Fruit fly (Drosophila melanogaster): Measurements from ENCODE around the gene Nufip.

Gene Nufip

DNA sequence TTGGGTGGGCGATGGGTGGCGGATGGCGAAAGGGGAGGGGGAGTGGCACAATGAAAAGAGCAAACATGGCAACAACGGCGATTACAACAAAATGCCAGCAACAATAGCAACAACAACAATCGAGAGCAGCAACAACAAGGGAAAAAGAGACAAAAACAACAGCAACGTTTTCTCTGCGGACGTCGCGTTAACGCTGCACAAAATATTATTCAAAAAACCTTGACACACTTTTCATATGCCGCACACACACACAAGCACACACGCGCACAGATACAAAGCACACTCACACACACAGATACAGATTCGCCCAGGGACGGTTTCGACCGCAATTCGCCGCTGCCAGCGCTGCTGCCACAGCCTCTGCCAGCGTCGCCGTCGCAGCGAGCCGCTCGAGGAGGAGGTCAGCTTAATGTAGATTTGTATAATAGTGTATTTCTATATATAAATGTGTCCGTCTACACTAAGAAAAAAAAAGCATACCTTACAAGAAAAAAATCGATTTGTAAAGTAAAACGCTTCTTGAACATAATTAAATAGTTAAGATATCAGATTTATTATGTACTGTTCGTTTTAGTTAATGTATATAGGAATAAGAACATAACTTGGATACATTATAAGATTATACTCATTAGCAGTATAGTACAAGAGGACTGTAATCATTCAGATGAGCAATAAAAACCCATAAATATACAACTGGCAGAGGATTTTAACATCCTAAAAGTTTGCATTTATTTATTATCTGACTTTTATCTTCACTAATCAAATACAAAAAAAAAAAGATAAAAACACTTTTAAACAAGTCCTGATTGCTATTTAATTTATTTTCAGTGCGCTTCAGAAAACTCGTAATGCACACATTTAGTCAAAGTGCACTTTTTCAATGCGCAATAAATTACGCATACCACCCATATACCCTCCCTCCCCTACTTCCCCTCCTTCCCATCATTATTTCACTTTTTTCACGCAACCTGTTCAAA, 33.8 kb upstream of the Nufip start (continued):
- TF ChIP-seq crol (GFP tag; IDR thresholded peaks at IDR 0.05) (peak; percentile 87), zen (tag; optimal IDR thresholded peaks at IDR 0.05) (peak; percentile 7), pita (GFP tag; optimal IDR thresholded peaks at IDR 0.05) (no peak), Scr (GFP tag; IDR thresholded peaks at IDR 0.05; ENCODE audit: partially characterized antibody) (no peak), nerfin-2 (GFP tag; IDR thresholded peaks at IDR 0.05; ENCODE audit: partially characterized antibody) (no peak), ken (GFP tag; IDR thresholded peaks at IDR 0.05) (no peak), cato (GFP tag; optimal IDR thresholded peaks at IDR 0.05; ENCODE audit: borderline replicate concordance) (peak; percentile 27), fd96Cb (tag; optimal IDR thresholded peaks at IDR 0.05) (peak; percentile 56), esg (GFP tag; conservative IDR thresholded peaks at IDR 0.05) (peak; percentile 57), CG3838 (GFP tag; optimal IDR thresholded peaks at IDR 0.05) (no peak), CG14965 (GFP tag; optimal IDR thresholded peaks at IDR 0.05; ENCODE audit: borderline replicate concordance) (no peak), CG9215 (GFP tag; IDR thresholded peaks at IDR 0.05) (no peak), CG7357 (GFP tag; IDR thresholded peaks at IDR 0.05) (0 out of 3 replicates have a peak, but pooled peaks have one; percentile 18), CG3163 (GFP tag; optimal IDR thresholded peaks at IDR 0.05) (no peak), CG8388 (GFP tag; optimal IDR thresholded peaks at IDR 0.05) (no peak), corto (GFP tag; optimal IDR thresholded peaks at IDR 0.05) (no peak), cad (GFP tag; optimal IDR thresholded peaks at IDR 0.05) (no peak), Nf-YA (GFP tag; IDR thresholded peaks at IDR 0.05) (peak; percentile 53; the same call in 1 of the 2 replicates), Kr (GFP tag; optimal IDR thresholded peaks at IDR 0.05) (no peak), lab (GFP tag; optimal IDR thresholded peaks at IDR 0.05) (no peak), ci (GFP tag; IDR thresholded peaks at IDR 0.05) (peak; percentile 52; the same call in 1 of the 3 replicates), dmrt99B (tag; optimal IDR thresholded peaks at IDR 0.05) (peak; percentile 86), Aef1 (GFP tag; IDR thresholded peaks at IDR 0.05) (peak; percentile 65), hbn (GFP tag; IDR thresholded peaks at IDR 0.05; ENCODE audit: partially characterized antibody) (no peak), CG43689 (GFP tag; IDR thresholded peaks at IDR 0.05) (no peak), Bteb2 (GFP tag; optimal IDR thresholded peaks at IDR 0.05) (no peak), CG13296 (GFP tag; optimal IDR thresholded peaks at IDR 0.05) (peak; percentile 40), CG31441 (GFP tag; IDR thresholded peaks at IDR 0.05) (peak; percentile 51; the same call in 1 of the 2 replicates), Poxn (GFP tag; IDR thresholded peaks at IDR 0.05) (no peak), CG1024 (GFP tag; IDR thresholded peaks at IDR 0.05) (no peak), CG3847 (GFP tag; IDR thresholded peaks at IDR 0.05) (no peak), CG1647 (GFP tag; optimal IDR thresholded peaks at IDR 0.05) (no peak), Hr39 (optimal IDR thresholded peaks at IDR 0.05) (no peak), lmd (GFP tag; IDR thresholded peaks at IDR 0.05) (peak; percentile 57), CG6813 (GFP tag; optimal IDR thresholded peaks at IDR 0.05) (no peak), CG6689 (GFP tag; IDR thresholded peaks at IDR 0.05) (peak; percentile 66; the same call in 1 of the 2 replicates), tap (tag; optimal IDR thresholded peaks at IDR 0.05) (peak; percentile 42), dm (GFP tag; optimal IDR thresholded peaks at IDR 0.05) (no peak), gfzf (GFP tag; optimal IDR thresholded peaks at IDR 0.05) (no peak), Blimp-1 (GFP tag; optimal IDR thresholded peaks at IDR 0.05) (no peak), CG8089 (GFP tag; optimal IDR thresholded peaks at IDR 0.05) (no peak), CTCF (GFP tag; optimal IDR thresholded peaks at IDR 0.05) (no peak), CG4328 (GFP tag; optimal IDR thresholded peaks at IDR 0.05) (no peak), Mes4 (GFP tag; optimal IDR thresholded peaks at IDR 0.05) (no peak), her (GFP tag; optimal IDR thresholded peaks at IDR 0.05) (no peak), bigmax (GFP tag; optimal IDR thresholded peaks at IDR 0.05) (no peak), MTF-1 (GFP tag; optimal IDR thresholded peaks at IDR 0.05; ENCODE audit: borderline replicate concordance) (no peak), Bdp1 (GFP tag; optimal IDR thresholded peaks at IDR 0.05) (no peak), gro (GFP tag; optimal IDR thresholded peaks at IDR 0.05) (no peak), CG6654 (GFP tag; optimal IDR thresholded peaks at IDR 0.05) (no peak)

Measured in whole organism, embryonic.